Fruit fly (Drosophila melanogaster) whole organism, embryonic: ENCODE data around the gene CG10996.

Experiments used
- Aef1 ChIP-seq: fragments of 200-800 bp; sonication (Bioruptor generic); IDR thresholded peaks from 3 replicates; pipeline ENCODE4 v1.3.6; 2022; ENCODE audit warnings: missing biosample characterization, missing genetic modification characterization
- Asciz ChIP-seq: fragments of 200-800 bp; sonication (Bioruptor generic); optimal IDR thresholded peaks from 2 replicates; lab custom pipeline; 2017; ENCODE audit warnings: missing biosample characterization, mild to moderate bottlenecking, missing genetic modification characterization, missing genetic modification reagents
- BtbVII ChIP-seq: fragments of 200-800 bp; sonication (Bioruptor generic); optimal IDR thresholded peaks from 3 replicates; lab custom pipeline; 2017; ENCODE audit warnings: missing biosample characterization, mild to moderate bottlenecking, missing genetic modification characterization
- CG10959 ChIP-seq: fragments of 200-800 bp; sonication (Bioruptor generic); IDR thresholded peaks from 2 replicates; pipeline ENCODE4 v1.3.6; 2022; ENCODE audit warnings: missing biosample characterization, missing genetic modification characterization
- CG11696 ChIP-seq: fragments of 200-800 bp; sonication (Bioruptor generic); IDR thresholded peaks from 2 replicates; pipeline ENCODE4 v1.3.6; 2022; ENCODE audit warnings: missing biosample characterization, missing genetic modification characterization
- CG12155 ChIP-seq: fragments of 200-800 bp; sonication (Bioruptor generic); optimal IDR thresholded peaks from 3 replicates; lab custom pipeline; 2016; ENCODE audit warnings: missing biosample characterization, missing genetic modification characterization
- CG12659 ChIP-seq: fragments of 200-800 bp; sonication (Bioruptor generic); optimal IDR thresholded peaks from 3 replicates; lab custom pipeline; 2017; ENCODE audit warnings: mild to moderate bottlenecking, missing biosample characterization, missing genetic modification reagents, missing genetic modification characterization
- CG13424 ChIP-seq: fragments of 200-800 bp; sonication (Bioruptor generic); optimal IDR thresholded peaks from 2 replicates; lab custom pipeline; 2019; ENCODE audit warnings: missing biosample characterization, mild to moderate bottlenecking, missing genetic modification characterization, moderate library complexity
- CG15269 ChIP-seq: fragments of 200-800 bp; sonication (Bioruptor generic); optimal IDR thresholded peaks from 2 replicates; lab custom pipeline; 2018; ENCODE audit warnings: missing biosample characterization, mild to moderate bottlenecking, missing genetic modification characterization, moderate library complexity
- CG15514 ChIP-seq: fragments of 200-800 bp; sonication (Bioruptor generic); optimal IDR thresholded peaks from 3 replicates; lab custom pipeline; 2017; ENCODE audit warnings: missing biosample characterization, missing genetic modification characterization, mild to moderate bottlenecking, moderate library complexity, missing genetic modification reagents
- CG1602 ChIP-seq: fragments of 200-800 bp; sonication (Bioruptor generic); optimal IDR thresholded peaks from 3 replicates; lab custom pipeline; 2016; ENCODE audit warnings: missing biosample characterization, missing genetic modification characterization
- CG17359 ChIP-seq: fragments of 200-800 bp; sonication (Bioruptor generic); optimal IDR thresholded peaks from 3 replicates; lab custom pipeline; 2018; ENCODE audit warnings: missing biosample characterization, mild to moderate bottlenecking, missing genetic modification characterization, moderate library complexity
- CG17361 ChIP-seq: fragments of 200-800 bp; sonication (Bioruptor generic); IDR thresholded peaks from 3 replicates; pipeline ENCODE4 v1.3.6; 2022; ENCODE audit warnings: missing biosample characterization, missing genetic modification characterization
- CG17385 ChIP-seq: fragments of 200-800 bp; sonication (Bioruptor generic); optimal IDR thresholded peaks from 3 replicates; lab custom pipeline; 2018; ENCODE audit warnings: missing biosample characterization, mild to moderate bottlenecking, missing genetic modification characterization
- CG17568 ChIP-seq: fragments of 200-800 bp; sonication (Bioruptor generic); optimal IDR thresholded peaks from 2 replicates; lab custom pipeline; 2018; ENCODE audit warnings: missing biosample characterization, mild to moderate bottlenecking, missing genetic modification characterization, moderate library complexity
- CG2678 ChIP-seq: fragments of 200-800 bp; sonication (Bioruptor generic); optimal IDR thresholded peaks from 3 replicates; lab custom pipeline; 2019; ENCODE audit warnings: missing biosample characterization, mild to moderate bottlenecking, missing genetic modification characterization, moderate library complexity
- CG32767 ChIP-seq: fragments of 200-800 bp; sonication (Bioruptor generic); IDR thresholded peaks from 2 replicates; pipeline ENCODE4 v1.3.6; 2022; ENCODE audit warnings: missing biosample characterization, missing genetic modification characterization
- CG4617 ChIP-seq: fragments of 200-800 bp; sonication (Bioruptor generic); optimal IDR thresholded peaks from 3 replicates; lab custom pipeline; 2016; ENCODE audit warnings: missing biosample characterization, missing genetic modification characterization, borderline replicate concordance
- CG6813 ChIP-seq: fragments of 200-800 bp; sonication (Bioruptor generic); optimal IDR thresholded peaks from 2 replicates; lab custom pipeline; 2017; ENCODE audit warnings: missing biosample characterization, missing genetic modification characterization, mild to moderate bottlenecking, moderate library complexity, missing genetic modification reagents
- CG9727 ChIP-seq: fragments of 200-800 bp; sonication (Bioruptor generic); optimal IDR thresholded peaks from 3 replicates; lab custom pipeline; 2017; ENCODE audit warnings: missing biosample characterization, mild to moderate bottlenecking, missing genetic modification characterization
- CG9932 ChIP-seq: fragments of 200-800 bp; sonication (Bioruptor generic); IDR thresholded peaks from 2 replicates; pipeline ENCODE4 v1.3.6; 2022; ENCODE audit warnings: missing biosample characterization, missing genetic modification characterization
- CoRest ChIP-seq: fragments of 200-800 bp; sonication (Bioruptor generic); optimal IDR thresholded peaks from 3 replicates; lab custom pipeline; 2018; ENCODE audit warnings: missing biosample characterization, mild to moderate bottlenecking, missing genetic modification characterization, moderate library complexity
- CrebB ChIP-seq: fragments of 200-800 bp; sonication (Bioruptor generic); optimal IDR thresholded peaks from 3 replicates; lab custom pipeline; 2018; ENCODE audit warnings: missing biosample characterization, mild to moderate bottlenecking, missing genetic modification characterization
- Drgx ChIP-seq: fragments of 200-800 bp; sonication (Bioruptor generic); IDR thresholded peaks from 2 replicates; pipeline ENCODE4 v1.3.6; 2022; ENCODE audit warnings: missing biosample characterization, missing genetic modification characterization
- Fer3 ChIP-seq: fragments of 200-800 bp; sonication (Bioruptor generic); optimal IDR thresholded peaks from 2 replicates; lab custom pipeline; 2018; ENCODE audit warnings: missing biosample characterization, mild to moderate bottlenecking, missing genetic modification characterization, moderate library complexity
- HHEX ChIP-seq: fragments of 200-800 bp; sonication (Bioruptor generic); optimal IDR thresholded peaks from 3 replicates; lab custom pipeline; 2017; ENCODE audit warnings: missing biosample characterization, mild to moderate bottlenecking, missing genetic modification characterization, missing genetic modification reagents
- HLH3B ChIP-seq: fragments of 200-800 bp; sonication (Bioruptor generic); IDR thresholded peaks from 2 replicates; pipeline ENCODE4 v1.3.6; 2022; ENCODE audit warnings: missing biosample characterization, missing genetic modification characterization
- Kr ChIP-seq: fragments of 200-800 bp; sonication (Bioruptor generic); optimal IDR thresholded peaks from 2 replicates; lab custom pipeline; 2017; ENCODE audit warnings: missing biosample characterization, mild to moderate bottlenecking, missing genetic modification characterization
- Lhr ChIP-seq: fragments of 200-800 bp; sonication (Bioruptor generic); optimal IDR thresholded peaks from 3 replicates; lab custom pipeline; 2017; ENCODE audit warnings: mild to moderate bottlenecking, missing biosample characterization, missing genetic modification reagents, missing genetic modification characterization
- MESR4 ChIP-seq: fragments of 200-800 bp; sonication (Bioruptor generic); optimal IDR thresholded peaks from 2 replicates; lab custom pipeline; 2018; ENCODE audit warnings: missing biosample characterization, mild to moderate bottlenecking, missing genetic modification characterization, moderate library complexity
- Rx ChIP-seq: fragments of 200-800 bp; sonication (Bioruptor generic); IDR thresholded peaks from 2 replicates; pipeline ENCODE4 v1.3.6; 2022; ENCODE audit warnings: missing biosample characterization, missing genetic modification characterization
- bcd ChIP-seq: fragments of 200-800 bp; sonication (Bioruptor generic); optimal IDR thresholded peaks from 2 replicates; lab custom pipeline; 2017; ENCODE audit warnings: missing biosample characterization, mild to moderate bottlenecking, missing genetic modification characterization
- bsh ChIP-seq, 2 experiments: fragments of 200-800 bp; sonication (Bioruptor generic); optimal IDR thresholded peaks; 2 replicates each; lab custom pipeline; 2017 to 2018; ENCODE audit warnings: mild to moderate bottlenecking in 2 of 2, missing biosample characterization in 2 of 2, missing genetic modification characterization in 2 of 2, moderate library complexity in 1 of 2
- dpn ChIP-seq, 2 experiments: fragments of 200-800 bp; sonication (Bioruptor generic); optimal IDR thresholded peaks; 3 replicates each; lab custom pipeline; 2016; ENCODE audit warnings: missing biosample characterization in 2 of 2, missing genetic modification characterization in 2 of 2
- fd96Cb ChIP-seq: fragments of 200-800 bp; sonication (Bioruptor generic); optimal IDR thresholded peaks from 2 replicates; lab custom pipeline; 2018; ENCODE audit warnings: missing biosample characterization, mild to moderate bottlenecking, missing genetic modification characterization, moderate library complexity
- hkb ChIP-seq, 2 experiments: fragments of 200-800 bp in 1 of 2; fragments of >200 bp in 1 of 2; sonication (Bioruptor generic) in 1 of 2; IDR thresholded peaks in 1 of 2; optimal IDR thresholded peaks in 1 of 2; 2 replicates each; pipeline versions ENCODE4 v1.3.6 to Lab custom; 2017 to 2022; ENCODE audit warnings: missing biosample characterization in 1 of 2, missing genetic modification characterization in 1 of 2
- nau ChIP-seq: fragments of 200-800 bp; sonication (Bioruptor generic); optimal IDR thresholded peaks from 3 replicates; lab custom pipeline; 2017; ENCODE audit warnings: missing biosample characterization, mild to moderate bottlenecking, missing genetic modification characterization, missing genetic modification reagents
- nmo ChIP-seq: fragments of 200-800 bp; sonication (Bioruptor generic); optimal IDR thresholded peaks from 2 replicates; lab custom pipeline; 2018; ENCODE audit warnings: missing biosample characterization, mild to moderate bottlenecking, missing genetic modification characterization, moderate library complexity
- pan ChIP-seq, 4 experiments: fragments of >200 bp in 3 of 4; fragments of 200-800 bp in 1 of 4; sonication (Bioruptor generic) in 1 of 4; optimal IDR thresholded peaks in 3 of 4; IDR thresholded peaks in 1 of 4; 2 replicates each; pipeline versions ENCODE4 v1.3.6 to Lab custom; 2017 to 2022; ENCODE audit warnings: missing biosample characterization in 2 of 4, missing genetic modification characterization in 2 of 4, mixed read lengths in 1 of 4
- pho ChIP-seq: fragments of 200-800 bp; sonication (Bioruptor generic); optimal IDR thresholded peaks from 2 replicates; lab custom pipeline; 2016; ENCODE audit warnings: missing biosample characterization, missing genetic modification characterization
- ranshi ChIP-seq: fragments of 200-800 bp; sonication (Bioruptor generic); IDR thresholded peaks from 2 replicates; pipeline ENCODE4 v1.3.6; 2022; ENCODE audit warnings: missing biosample characterization, missing genetic modification characterization
- shn ChIP-seq: fragments of 200-800 bp; sonication (Bioruptor generic); optimal IDR thresholded peaks from 3 replicates; lab custom pipeline; 2016; ENCODE audit warnings: missing biosample characterization, missing genetic modification characterization
- stc ChIP-seq: fragments of 200-800 bp; sonication (Bioruptor generic); IDR thresholded peaks from 2 replicates; pipeline ENCODE4 v1.3.6; 2022; ENCODE audit warnings: missing biosample characterization, missing genetic modification characterization
- trem ChIP-seq: fragments of 200-800 bp; optimal IDR thresholded peaks from 3 replicates; lab custom pipeline; 2019; ENCODE audit warnings: missing biosample characterization, mild to moderate bottlenecking, missing genetic modification characterization, moderate library complexity
- vfl ChIP-seq: fragments of 200-800 bp; sonication (Bioruptor generic); optimal IDR thresholded peaks from 2 replicates; lab custom pipeline; 2016; ENCODE audit warnings: missing biosample characterization, missing genetic modification characterization
- zen ChIP-seq: fragments of 200-800 bp; sonication (Bioruptor generic); optimal IDR thresholded peaks from 3 replicates; lab custom pipeline; 2018; ENCODE audit warnings: missing biosample characterization, mild to moderate bottlenecking, missing genetic modification characterization, moderate library complexity

CG10996 gene

DNA sequence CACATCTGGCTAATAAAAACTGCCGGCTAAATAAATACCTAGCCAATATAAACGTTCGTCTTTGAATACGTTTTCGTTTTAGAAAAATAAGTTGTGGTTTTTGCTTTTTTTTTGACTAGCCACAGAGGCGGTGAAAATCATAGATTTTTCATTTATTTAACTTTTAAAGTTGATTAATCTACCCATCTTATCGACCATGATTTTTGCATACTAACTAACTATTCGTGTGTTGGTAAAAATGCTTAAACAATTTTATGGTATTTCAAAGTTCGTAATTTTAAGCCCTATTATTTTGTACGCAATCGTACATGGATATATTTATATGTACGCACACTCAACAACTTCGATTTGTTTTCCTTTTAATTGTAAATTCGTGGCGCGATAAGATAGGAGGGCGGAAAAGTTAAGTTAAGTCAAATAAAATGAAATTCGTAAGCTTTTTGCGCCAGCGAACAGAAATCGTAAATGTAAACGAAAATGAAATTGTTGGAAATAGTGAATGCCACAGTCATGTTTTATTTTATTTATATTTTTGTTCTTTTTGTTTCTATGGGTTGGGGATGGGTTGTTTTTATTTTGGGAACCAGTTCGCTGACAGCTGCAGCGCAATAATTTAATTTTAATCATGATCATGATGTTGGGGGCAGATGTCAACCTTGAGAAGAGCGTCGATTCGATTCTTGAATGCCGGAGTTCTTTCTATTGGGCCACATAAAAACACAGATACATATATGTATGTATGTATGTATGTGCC, 20.2 kb upstream of the CG10996 start:
- TF ChIP-seq nau (GFP tag; lab: Kevin White, UChicago) (peak; percentile 71), CrebB (tag; lab: Kevin White, UChicago) (peak; percentile 19), CG17568 (GFP tag; lab: Kevin White, UChicago) (peak; percentile 9), fd96Cb (tag; lab: Kevin White, UChicago) (peak; percentile 37), Lhr (GFP tag; lab: Kevin White, UChicago) (no peak), zen (no peak), CG15269 (peak; percentile 70), CG17361 (GFP tag; lab: Robert Waterston, UW) (peak; percentile 39; the same call in 1 of the 3 replicates), CoRest (tag; lab: Kevin White, UChicago) (peak; percentile 41), CG1602 (GFP tag; lab: Kevin White, UChicago) (peak; percentile 26), CG17385 (GFP tag; lab: Kevin White, UChicago) (peak; percentile 42), CG15514 (peak; percentile 18), shn (GFP tag; lab: Kevin White, UChicago) (no peak), bsh (GFP tag; optimal IDR thresholded peaks at IDR 0.05; lab: Kevin White, UChicago) (peak in 1 of 2 experiments; percentile 51), Asciz (GFP tag; lab: Kevin White, UChicago) (no peak), pan (optimal IDR thresholded peaks at IDR 0.05; lab: Kevin White, UChicago) (no peak), pan (GFP tag; optimal IDR thresholded peaks at IDR 0.05 in 1 of 2, IDR thresholded peaks at IDR 0.05 in 1 of 2) (peak in 1 of 2 experiments; percentile 43), CG9932 (GFP tag; lab: Robert Waterston, UW) (0 out of 2 replicates have a peak, but pooled peaks have one; percentile 16), Aef1 (no peak), CG9727 (GFP tag; lab: Kevin White, UChicago) (peak; percentile 40), ranshi (GFP tag; lab: Robert Waterston, UW) (peak; percentile 36; the same call in 1 of the 2 replicates), hkb (optimal IDR thresholded peaks at IDR 0.05; lab: Kevin White, UChicago) (no peak), hkb (GFP tag; IDR thresholded peaks at IDR 0.05; lab: Robert Waterston, UW) (peak; percentile 68), nmo (GFP tag; lab: Kevin White, UChicago) (peak; percentile 10), pho (GFP tag; lab: Kevin White, UChicago) (peak; percentile 16), CG32767 (0 out of 2 replicates have a peak, but pooled peaks have one; percentile 26), CG12155 (GFP tag; lab: Kevin White, UChicago) (no peak), Drgx (GFP tag; lab: Robert Waterston, UW) (peak; percentile 61), Fer3 (peak; percentile 52), CG11696 (GFP tag; lab: Robert Waterston, UW) (peak; percentile 90), MESR4 (GFP tag; lab: Kevin White, UChicago) (no peak), CG4617 (GFP tag; lab: Kevin White, UChicago) (no peak), CG12659 (peak; percentile 21), bcd (GFP tag; lab: Kevin White, UChicago) (peak; percentile 42), stc (GFP tag; lab: Robert Waterston, UW) (peak; percentile 63), CG2678 (tag; lab: Kevin White, UChicago) (peak; percentile 44), dpn (GFP tag; optimal IDR thresholded peaks at IDR 0.05; lab: Kevin White, UChicago) (peak in 1 of 2 experiments; percentile 31), HLH3B (GFP tag; lab: Robert Waterston, UW) (no peak), HHEX (GFP tag; lab: Kevin White, UChicago) (peak; percentile 57), CG10959 (GFP tag; lab: Robert Waterston, UW) (no peak), trem (tag; lab: Kevin White, UChicago) (no peak), Rx (no peak), CG17359 (peak; percentile 46), CG13424 (tag; lab: Kevin White, UChicago) (peak; percentile 41), CG6813 (GFP tag; lab: Kevin White, UChicago) (no peak), BtbVII (GFP tag; lab: Kevin White, UChicago) (peak; percentile 49), vfl (GFP tag; lab: Kevin White, UChicago) (peak; percentile 47), Kr (no peak)
